Fruit fly (Drosophila melanogaster) whole organism, prepupa: Measurements from ENCODE around the gene S-Lap3.

Experiments used
- CG11902 ChIP-seq: fragments of 200-800 bp; sonication (Bioruptor generic); optimal IDR thresholded peaks from 3 replicates; lab custom pipeline; 2016; ENCODE audit warnings: missing biosample characterization, missing genetic modification characterization
- CG1621 ChIP-seq: fragments of 200-800 bp; sonication (Bioruptor generic); optimal IDR thresholded peaks from 3 replicates; lab custom pipeline; 2018; ENCODE audit warnings: missing biosample characterization, mild to moderate bottlenecking, missing genetic modification characterization
- CG34406 ChIP-seq: fragments of 200-800 bp; sonication (Bioruptor generic); optimal IDR thresholded peaks from 3 replicates; lab custom pipeline; 2016; ENCODE audit warnings: missing biosample characterization, missing genetic modification characterization
- CG4318 ChIP-seq: fragments of 200-800 bp; sonication (Bioruptor generic); optimal IDR thresholded peaks from 3 replicates; lab custom pipeline; 2017; ENCODE audit warnings: missing biosample characterization, mild to moderate bottlenecking, missing genetic modification characterization
- Gug ChIP-seq: fragments of 200-800 bp; sonication (Bioruptor generic); IDR thresholded peaks from 2 replicates; pipeline ENCODE4 v1.3.6; 2022; ENCODE audit warnings: missing biosample characterization, missing genetic modification characterization
- Hr39 ChIP-seq: fragments of 200-800 bp; sonication (Bioruptor generic); optimal IDR thresholded peaks from 2 replicates; lab custom pipeline; 2016; ENCODE audit warnings: missing biosample characterization, missing genetic modification characterization
- Sox15 ChIP-seq: fragments of 200-800 bp; sonication (Bioruptor generic); optimal IDR thresholded peaks from 3 replicates; lab custom pipeline; 2016; ENCODE audit warnings: missing biosample characterization, missing genetic modification characterization
- cyc ChIP-seq: fragments of 200-800 bp; sonication (Bioruptor generic); optimal IDR thresholded peaks from 3 replicates; lab custom pipeline; 2016; ENCODE audit warnings: missing biosample characterization, missing genetic modification characterization
- esn ChIP-seq: fragments of 200-800 bp; sonication (Bioruptor generic); optimal IDR thresholded peaks from 2 replicates; lab custom pipeline; 2016; ENCODE audit warnings: missing biosample characterization, mild to moderate bottlenecking, missing genetic modification characterization, moderate library complexity
- fd85E ChIP-seq: fragments of 200-800 bp; sonication (Bioruptor generic); optimal IDR thresholded peaks from 3 replicates; lab custom pipeline; 2016; ENCODE audit warnings: missing biosample characterization, missing genetic modification characterization
- lz ChIP-seq: fragments of 200-800 bp; sonication (Bioruptor generic); optimal IDR thresholded peaks from 3 replicates; lab custom pipeline; 2016; ENCODE audit warnings: missing biosample characterization, missing genetic modification characterization
- pdm3 ChIP-seq: fragments of 200-800 bp; sonication (Bioruptor generic); optimal IDR thresholded peaks from 3 replicates; lab custom pipeline; 2016; ENCODE audit warnings: missing biosample characterization, missing genetic modification characterization

DNA sequence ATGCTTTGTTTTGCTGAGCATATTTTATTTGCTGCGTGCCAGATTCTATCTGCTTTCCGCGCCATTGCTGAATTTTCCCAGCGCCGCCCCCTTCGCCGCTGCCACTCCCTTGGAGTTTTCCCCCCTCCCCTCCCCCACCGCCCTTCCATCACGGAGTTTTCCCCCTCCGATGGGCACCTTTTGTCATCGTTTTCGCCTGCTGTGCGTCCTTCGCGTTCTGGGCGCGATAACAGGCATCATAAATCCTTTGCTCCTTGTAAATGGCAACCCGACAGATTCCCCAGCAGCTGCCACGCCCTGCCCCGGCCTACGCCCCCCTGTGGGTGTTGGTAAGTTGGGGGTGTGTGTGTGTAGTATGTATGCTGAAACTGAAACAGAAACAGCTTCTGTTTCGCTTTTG lies 48.4 kb downstream of the S-Lap3 start:
- TF ChIP-seq Hr39 (GFP tag; lab: Kevin White, UChicago) (no peak), CG1621 (tag; lab: Kevin White, UChicago) (no peak), CG4318 (GFP tag; lab: Kevin White, UChicago) (no peak), Gug (GFP tag; lab: Robert Waterston, UW) (no peak), cyc (no peak), CG34406 (GFP tag; lab: Kevin White, UChicago) (no peak), lz (GFP tag; lab: Kevin White, UChicago) (no peak), fd85E (GFP tag; lab: Kevin White, UChicago) (no peak), CG11902 (no peak), esn (GFP tag; lab: Kevin White, UChicago) (no peak), pdm3 (GFP tag; lab: Kevin White, UChicago) (no peak), Sox15 (GFP tag; lab: Kevin White, UChicago) (no peak)
